Worm (Caenorhabditis elegans) whole organism, young adult: ENCODE data around the gene pelo-1.

Source experiments
- B0019.2 ChIP-seq: fragments of 200-800 bp; sonication (Bioruptor generic); conservative IDR thresholded peaks from 2 replicates; pipeline ENCODE4 v1.3.6; 2022; ENCODE audit warnings: missing genetic modification reagents, missing genetic modification characterization, missing compliant biosample characterization
- B0336.3 ChIP-seq: fragments of 200-800 bp; sonication (Bioruptor generic); IDR thresholded peaks from 2 replicates; pipeline ENCODE4 v1.3.6; 2022; ENCODE audit warnings: missing genetic modification characterization, missing compliant biosample characterization
- C17E4.6 ChIP-seq: fragments of 200-800 bp; sonication (Bioruptor generic); IDR thresholded peaks from 2 replicates; pipeline ENCODE4 v1.3.6; 2022; ENCODE audit warnings: missing genetic modification reagents, missing genetic modification characterization, missing compliant biosample characterization
- F39B2.1 ChIP-seq: fragments of 200-800 bp; sonication (Bioruptor generic); IDR thresholded peaks from 2 replicates; pipeline ENCODE4 v1.3.6; 2022; ENCODE audit warnings: missing genetic modification reagents, missing genetic modification characterization, missing compliant biosample characterization
- F52B5.7 ChIP-seq: sonication (generic microtip); optimal IDR thresholded peaks from 2 replicates; lab custom pipeline; 2016; ENCODE audit warnings: mild to moderate bottlenecking, missing genetic modification characterization, missing compliant biosample characterization
- F55B11.4 ChIP-seq: sonication (generic microtip); optimal IDR thresholded peaks from 2 replicates; lab custom pipeline; 2016; ENCODE audit warnings: missing compliant biosample characterization, missing genetic modification characterization, borderline replicate concordance; ENCODE audit not compliant: insufficient read depth
- T26A5.8 ChIP-seq: sonication (generic microtip); optimal IDR thresholded peaks from 2 replicates; lab custom pipeline; 2016; ENCODE audit warnings: missing genetic modification characterization, missing compliant biosample characterization
- Y79H2A.3 ChIP-seq: fragments of 200-800 bp; sonication (Bioruptor generic); conservative IDR thresholded peaks from 2 replicates; pipeline ENCODE4 v1.3.6; 2022; ENCODE audit warnings: missing genetic modification reagents, missing genetic modification characterization, missing compliant biosample characterization
- athp-1 ChIP-seq: sonication (generic microtip); optimal IDR thresholded peaks from 2 replicates; lab custom pipeline; 2017; ENCODE audit warnings: mild to moderate bottlenecking, missing genetic modification characterization, missing compliant biosample characterization
- attf-6 ChIP-seq: fragments of 200-800 bp; sonication (Bioruptor generic); IDR thresholded peaks from 2 replicates; pipeline ENCODE4 v1.3.6; 2022; ENCODE audit warnings: missing genetic modification reagents, missing genetic modification characterization, missing compliant biosample characterization
- ceh-27 ChIP-seq: fragments of 200-800 bp; sonication (Bioruptor generic); optimal IDR thresholded peaks from 2 replicates; lab custom pipeline; 2018; ENCODE audit warnings: mild to moderate bottlenecking, missing genetic modification characterization, moderate library complexity, missing compliant biosample characterization
- ceh-91 ChIP-seq: fragments of 200-800 bp; sonication (Bioruptor generic); IDR thresholded peaks from 2 replicates; pipeline ENCODE4 v1.3.6; 2022; ENCODE audit warnings: missing genetic modification reagents, missing genetic modification characterization, missing compliant biosample characterization
- dox-1 ChIP-seq: fragments of 200-800 bp; sonication (Bioruptor generic); IDR thresholded peaks from 2 replicates; pipeline ENCODE4 v1.3.6; 2022; ENCODE audit warnings: missing genetic modification reagents, missing genetic modification characterization, missing compliant biosample characterization
- egl-18 ChIP-seq: fragments of 200-800 bp; sonication (Bioruptor generic); IDR thresholded peaks from 2 replicates; pipeline ENCODE4 v1.3.6; 2022; ENCODE audit warnings: missing genetic modification reagents, missing genetic modification characterization, missing compliant biosample characterization
- him-1 ChIP-seq: sonication (generic microtip); optimal IDR thresholded peaks from 2 replicates; lab custom pipeline; 2016; ENCODE audit warnings: missing genotype, missing genetic modification reagents, missing genetic modification characterization, missing compliant biosample characterization
- hlh-12 ChIP-seq: sonication (generic microtip); optimal IDR thresholded peaks from 2 replicates; lab custom pipeline; 2016; ENCODE audit warnings: missing genetic modification characterization, missing compliant biosample characterization
- hmg-20 ChIP-seq: fragments of 200-800 bp; sonication (Bioruptor generic); IDR thresholded peaks from 2 replicates; pipeline ENCODE4 v1.3.6; 2022; ENCODE audit warnings: missing genetic modification reagents, missing genetic modification characterization, missing compliant biosample characterization
- lin-26 ChIP-seq: fragments of 200-800 bp; sonication (Bioruptor generic); IDR thresholded peaks from 2 replicates; pipeline ENCODE4 v1.3.6; 2022; ENCODE audit warnings: missing genetic modification reagents, missing genetic modification characterization, missing compliant biosample characterization
- lin-35 ChIP-seq, 3 experiments: fragments of 150-350 bp in 2 of 3; sonication (generic microtip) in 1 of 3; optimal IDR thresholded peaks; 2 replicates each; lab custom pipeline; 2014 to 2018; ENCODE audit warnings: missing biosample characterization in 3 of 3, missing genetic modification characterization in 3 of 3, missing genetic modification reagents in 3 of 3
- madf-6 ChIP-seq: fragments of 200-800 bp; sonication (Bioruptor generic); IDR thresholded peaks from 2 replicates; pipeline ENCODE4 v1.3.6; 2022; ENCODE audit warnings: missing genetic modification reagents, missing genetic modification characterization, missing compliant biosample characterization
- mcd-1 ChIP-seq: fragments of 200-800 bp; sonication (Bioruptor generic); IDR thresholded peaks from 2 replicates; pipeline ENCODE4 v1.3.6; 2022; ENCODE audit warnings: missing genetic modification reagents, missing genetic modification characterization, missing compliant biosample characterization
- mel-28 ChIP-seq: sonication (generic microtip); optimal IDR thresholded peaks from 2 replicates; lab custom pipeline; 2016; ENCODE audit warnings: borderline replicate concordance, mild to moderate bottlenecking, missing genetic modification characterization, missing compliant biosample characterization
- mxl-1 ChIP-seq: sonication (generic microtip); optimal IDR thresholded peaks from 2 replicates; lab custom pipeline; 2016; ENCODE audit warnings: missing genetic modification characterization, missing compliant biosample characterization
- nfya-1 ChIP-seq: sonication (generic microtip); optimal IDR thresholded peaks from 2 replicates; lab custom pipeline; 2017; ENCODE audit warnings: antibody characterized with exemption, missing compliant biosample characterization, missing genetic modification characterization, borderline replicate concordance; ENCODE audit not compliant: insufficient read depth
- nfya-2 ChIP-seq: fragments of 200-800 bp; sonication (Bioruptor generic); IDR thresholded peaks from 2 replicates; pipeline ENCODE4 v1.3.6; 2022; ENCODE audit warnings: missing genetic modification reagents, missing genetic modification characterization, missing compliant biosample characterization
- nhr-27 ChIP-seq: fragments of 200-800 bp; sonication (Bioruptor generic); optimal IDR thresholded peaks from 2 replicates; lab custom pipeline; 2018; ENCODE audit warnings: mild to moderate bottlenecking, missing genetic modification characterization, moderate library complexity, missing compliant biosample characterization
- nhr-90 ChIP-seq: sonication (generic microtip); optimal IDR thresholded peaks from 2 replicates; lab custom pipeline; 2016; ENCODE audit warnings: missing genotype, mild to moderate bottlenecking, missing genetic modification characterization, missing compliant biosample characterization
- rec-8 ChIP-seq, 2 experiments: sonication (generic microtip); optimal IDR thresholded peaks; 2 replicates each; lab custom pipeline; 2016; ENCODE audit warnings: mild to moderate bottlenecking in 2 of 2, missing genetic modification characterization in 2 of 2, missing genetic modification reagents in 2 of 2, missing genotype in 2 of 2, missing biosample characterization in 1 of 2, missing compliant biosample characterization in 1 of 2, moderate library complexity in 1 of 2
- sea-2 ChIP-seq: fragments of 200-800 bp; sonication (Bioruptor generic); IDR thresholded peaks from 2 replicates; pipeline ENCODE4 v1.3.6; 2022; ENCODE audit warnings: missing genetic modification characterization, missing compliant biosample characterization
- snpc-1.1 ChIP-seq: sonication (generic microtip); optimal IDR thresholded peaks from 2 replicates; lab custom pipeline; 2017; ENCODE audit warnings: missing genetic modification characterization, mild to moderate bottlenecking, missing compliant biosample characterization, antibody characterized with exemption, moderate library complexity, missing genotype, missing genetic modification reagents; ENCODE audit not compliant: insufficient read depth
- snpc-1.3 ChIP-seq: sonication (generic microtip); optimal IDR thresholded peaks from 2 replicates; lab custom pipeline; 2017; ENCODE audit warnings: missing genetic modification characterization, mild to moderate bottlenecking, missing compliant biosample characterization, antibody characterized with exemption, moderate library complexity, missing genotype, missing genetic modification reagents; ENCODE audit not compliant: insufficient read depth
- snpc-3.4 ChIP-seq: sonication (generic microtip); optimal IDR thresholded peaks from 2 replicates; lab custom pipeline; 2017; ENCODE audit warnings: missing genetic modification characterization, mild to moderate bottlenecking, missing compliant biosample characterization, antibody characterized with exemption, moderate library complexity, missing genotype, missing genetic modification reagents
- snpc-4 ChIP-seq, 5 experiments: fragments of 150-350 bp in 1 of 5; sonication (generic microtip) in 4 of 5; optimal IDR thresholded peaks; 2 replicates each; lab custom pipeline; 2014 to 2018; ENCODE audit warnings: missing genetic modification characterization in 5 of 5, missing biosample characterization in 3 of 5, antibody characterized with exemption in 2 of 5, mild to moderate bottlenecking in 2 of 5, missing compliant biosample characterization in 2 of 5, missing genotype in 2 of 5, moderate library complexity in 2 of 5, missing genetic modification reagents in 1 of 5
- tbp1 ChIP-seq: fragments of 200-800 bp; sonication (Bioruptor generic); optimal IDR thresholded peaks from 2 replicates; lab custom pipeline; 2018; ENCODE audit warnings: mild to moderate bottlenecking, missing genetic modification characterization, missing compliant biosample characterization
- tlf-1 ChIP-seq: fragments of 200-800 bp; sonication (Bioruptor generic); optimal IDR thresholded peaks from 2 replicates; lab custom pipeline; 2018; ENCODE audit warnings: mild to moderate bottlenecking, missing genetic modification characterization, missing compliant biosample characterization
- zfh-2 ChIP-seq: fragments of 200-800 bp; sonication (Bioruptor generic); conservative IDR thresholded peaks from 2 replicates; pipeline ENCODE4 v1.3.6; 2022; ENCODE audit warnings: missing genetic modification reagents, missing genetic modification characterization, missing compliant biosample characterization
- zim-3 ChIP-seq: sonication (generic microtip); optimal IDR thresholded peaks from 2 replicates; lab custom pipeline; 2017; ENCODE audit warnings: mild to moderate bottlenecking, missing genetic modification characterization, moderate library complexity, missing compliant biosample characterization
- ztf-22 ChIP-seq: fragments of 200-800 bp; sonication (Bioruptor generic); optimal IDR thresholded peaks from 2 replicates; lab custom pipeline; 2018; ENCODE audit warnings: mild to moderate bottlenecking, missing genetic modification characterization, moderate library complexity, missing compliant biosample characterization
- ztf-28 ChIP-seq: fragments of 200-800 bp; sonication (Bioruptor generic); IDR thresholded peaks from 2 replicates; pipeline ENCODE4 v1.3.6; 2022; ENCODE audit warnings: missing genetic modification reagents, missing genetic modification characterization, missing compliant biosample characterization
- ztf-6 ChIP-seq: fragments of 200-800 bp; sonication (Bioruptor generic); IDR thresholded peaks from 2 replicates; pipeline ENCODE4 v1.3.6; 2022; ENCODE audit warnings: missing genetic modification reagents, missing genetic modification characterization, missing compliant biosample characterization

The pelo-1 gene

DNA sequence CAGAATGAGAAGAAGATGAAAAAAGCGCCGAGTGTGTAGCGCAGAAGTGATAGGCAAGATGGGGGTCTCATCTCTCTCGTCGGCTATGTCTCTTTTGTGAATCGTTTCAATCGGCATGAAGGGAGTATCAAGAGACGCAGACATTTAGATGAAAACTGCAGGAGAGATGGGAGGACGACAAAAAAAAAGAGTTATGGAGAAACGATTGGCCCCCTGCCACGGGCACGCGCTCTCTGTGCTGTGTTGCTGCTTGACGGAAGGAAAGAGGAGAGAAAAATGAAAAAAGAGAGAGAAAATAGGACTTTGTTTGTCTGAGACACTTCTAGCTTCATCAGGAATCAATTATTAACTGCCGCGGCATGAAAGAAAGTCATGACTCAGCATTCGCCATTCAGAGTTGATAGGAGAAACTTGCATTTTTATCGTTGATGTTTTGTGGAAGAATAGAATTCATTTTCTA lies 19.7 kb upstream of the pelo-1 start (continued):
- TF ChIP-seq sea-2 (GFP tag; lab: Robert Waterston, UW), result no peak
- TF ChIP-seq athp-1 (tag; lab: Kevin White, UChicago), result no peak
- TF ChIP-seq T26A5.8 (tag; lab: Kevin White, UChicago), result no peak
- TF ChIP-seq ceh-27 (GFP tag; lab: Kevin White, UChicago), result peak; percentile 72
- TF ChIP-seq mcd-1 (GFP tag; lab: Robert Waterston, UW), result 0 out of 2 replicates have a peak, but pooled peaks have one; percentile 21
- no peak for TF ChIP-seq snpc-1.1 (tag; lab: Kevin White, UChicago)
- TF ChIP-seq nhr-27 (tag; lab: Kevin White, UChicago), result no peak
- no peak for TF ChIP-seq snpc-3.4 (tag; lab: Kevin White, UChicago)
- no peak for TF ChIP-seq ceh-91 (GFP tag; lab: Robert Waterston, UW)
- no peak for TF ChIP-seq F39B2.1 (GFP tag; lab: Robert Waterston, UW)
- no peak for TF ChIP-seq hlh-12 (tag; lab: Kevin White, UChicago)
- TF ChIP-seq nfya-2, result no peak
- peak in 1 of 3 experiments; percentile 57 for TF ChIP-seq lin-35 (GFP tag; optimal IDR thresholded peaks at IDR 0.05; lab: Kevin White, UChicago)
- no peak for TF ChIP-seq F52B5.7 (tag; lab: Kevin White, UChicago)
- peak; percentile 96 for TF ChIP-seq zfh-2 (GFP tag; lab: Robert Waterston, UW)
- TF ChIP-seq hmg-20, result no peak
- TF ChIP-seq, all 124 proteins: peak for 35

DNA sequence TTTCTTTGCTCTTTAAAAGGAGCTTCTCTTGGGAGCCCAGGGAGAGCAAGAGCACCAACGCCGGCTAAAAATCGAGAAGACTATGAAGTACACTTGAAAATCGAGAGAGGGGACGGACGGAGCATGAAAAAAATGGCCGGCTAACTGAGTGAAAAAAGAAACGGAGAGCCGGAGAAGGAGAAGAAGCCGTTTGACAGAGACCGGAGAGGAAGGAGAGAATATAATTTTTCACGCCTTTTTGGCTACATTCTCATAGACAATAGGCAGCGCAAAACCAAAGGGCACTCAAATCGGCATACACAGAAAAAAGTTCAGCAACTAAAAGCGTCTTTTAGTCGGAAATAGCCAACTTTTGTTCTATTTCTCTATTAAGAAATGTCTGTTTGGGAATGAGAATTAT lies 17.5 kb upstream of the pelo-1 start:
- TF ChIP-seq zim-3 (tag; lab: Kevin White, UChicago) (no peak), lin-26 (GFP tag; lab: Robert Waterston, UW) (no peak), tbp1 (GFP tag; lab: Kevin White, UChicago) (no peak), mxl-1 (tag; lab: Kevin White, UChicago) (no peak), mel-28 (tag; lab: Kevin White, UChicago) (no peak), dox-1 (GFP tag; lab: Robert Waterston, UW) (no peak), C17E4.6 (GFP tag; lab: Robert Waterston, UW) (no peak), Y79H2A.3 (GFP tag; lab: Robert Waterston, UW) (no peak), rec-8 (tag; optimal IDR thresholded peaks at IDR 0.05; lab: Kevin White, UChicago) (no peak), sea-2 (GFP tag; lab: Robert Waterston, UW) (no peak), ceh-27 (GFP tag; lab: Kevin White, UChicago) (no peak), ztf-6 (no peak), egl-18 (GFP tag; lab: Robert Waterston, UW) (no peak), B0019.2 (GFP tag; lab: Robert Waterston, UW) (no peak), madf-6 (no peak), him-1 (no peak), snpc-1.3 (tag; lab: Kevin White, UChicago) (no peak), snpc-4 (GFP tag; optimal IDR thresholded peaks at IDR 0.05; lab: Kevin White, UChicago) (no peak), snpc-4 (tag; optimal IDR thresholded peaks at IDR 0.05; lab: Kevin White, UChicago) (no peak)

DNA sequence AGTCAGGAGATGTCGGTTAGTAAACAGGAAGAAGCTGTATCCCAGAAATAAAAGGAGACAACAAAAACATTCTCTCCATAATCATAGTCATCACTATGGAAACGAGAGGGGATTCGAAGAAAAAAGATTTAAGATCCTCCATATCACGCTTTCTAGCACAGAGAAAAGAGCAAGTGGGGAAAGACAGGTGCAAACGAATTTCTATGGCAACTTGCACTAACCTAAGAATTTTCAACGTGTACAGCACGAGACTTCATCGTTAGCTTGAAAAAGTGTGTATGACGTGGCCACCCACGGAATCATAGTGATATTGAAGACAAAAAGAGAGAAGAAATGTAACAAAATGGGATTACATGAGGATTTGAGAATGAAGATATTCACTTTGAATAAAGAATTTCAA lies 16.8 kb upstream of the pelo-1 start:
- TF ChIP-seq ztf-28 (GFP tag; lab: Robert Waterston, UW) (no peak), attf-6 (no peak), ztf-22 (GFP tag; lab: Kevin White, UChicago) (no peak), nfya-1 (tag; lab: Kevin White, UChicago) (no peak), tlf-1 (no peak), B0336.3 (GFP tag; lab: Robert Waterston, UW) (no peak), zfh-2 (GFP tag; lab: Robert Waterston, UW) (no peak), nhr-90 (tag; lab: Kevin White, UChicago) (no peak), F55B11.4 (tag; lab: Kevin White, UChicago) (no peak)
- TF ChIP-seq, all 124 proteins: peak for 0
